Fruit fly (Drosophila melanogaster) whole organism, embryonic: ENCODE measurements around the gene loj.

Experiments
- Awh ChIP-seq: fragments of 200-800 bp; sonication (Bioruptor generic); IDR thresholded peaks from 2 replicates; pipeline ENCODE4, ENCODE4 v1.3.6; 2022; ENCODE audit warnings: missing biosample characterization, missing genetic modification characterization
- B-H1 ChIP-seq: fragments of 200-800 bp; sonication (Bioruptor generic); IDR thresholded peaks from 3 replicates; pipeline ENCODE4 v1.3.6; 2022; ENCODE audit warnings: missing biosample characterization, missing genetic modification characterization
- Bdp1 ChIP-seq: fragments of 200-800 bp; sonication (Bioruptor generic); optimal IDR thresholded peaks from 3 replicates; lab custom pipeline; 2016; ENCODE audit warnings: missing biosample characterization, missing genetic modification characterization
- Bteb2 ChIP-seq: fragments of 200-800 bp; sonication (Bioruptor generic); optimal IDR thresholded peaks from 2 replicates; lab custom pipeline; 2016; ENCODE audit warnings: missing biosample characterization, missing genetic modification characterization
- CG11093 ChIP-seq: fragments of 200-800 bp; sonication (Bioruptor generic); IDR thresholded peaks from 3 replicates; pipeline ENCODE4 v1.3.6; 2022; ENCODE audit warnings: missing biosample characterization, missing genetic modification characterization
- CG11723 ChIP-seq: fragments of 200-800 bp; sonication (Bioruptor generic); optimal IDR thresholded peaks from 2 replicates; lab custom pipeline; 2017; ENCODE audit warnings: missing biosample characterization, mild to moderate bottlenecking, missing genetic modification characterization
- CG13624 ChIP-seq: fragments of 200-800 bp; sonication (Bioruptor generic); optimal IDR thresholded peaks from 2 replicates; lab custom pipeline; 2016; ENCODE audit warnings: missing biosample characterization, missing genetic modification characterization
- CG14710 ChIP-seq: fragments of 200-800 bp; sonication (Bioruptor generic); optimal IDR thresholded peaks from 3 replicates; lab custom pipeline; 2019; ENCODE audit warnings: missing biosample characterization, mild to moderate bottlenecking, missing genetic modification characterization, moderate library complexity
- CG17829 ChIP-seq: fragments of 200-800 bp; optimal IDR thresholded peaks from 2 replicates; lab custom pipeline; 2019; ENCODE audit warnings: missing biosample characterization, mild to moderate bottlenecking, missing genetic modification characterization, moderate library complexity
- CG1792 ChIP-seq: fragments of 200-800 bp; sonication (Bioruptor generic); optimal IDR thresholded peaks from 2 replicates; lab custom pipeline; 2016; ENCODE audit warnings: missing biosample characterization, missing genetic modification characterization
- CG18764 ChIP-seq: fragments of 200-800 bp; sonication (Bioruptor generic); optimal IDR thresholded peaks from 3 replicates; lab custom pipeline; 2016; ENCODE audit warnings: missing biosample characterization, missing genetic modification characterization
- CG2199 ChIP-seq: fragments of 200-800 bp; sonication (Bioruptor generic); IDR thresholded peaks from 3 replicates; pipeline ENCODE4 v1.3.6; 2022; ENCODE audit warnings: missing biosample characterization, missing genetic modification characterization
- CG2202 ChIP-seq: fragments of 200-800 bp; sonication (Bioruptor generic); optimal IDR thresholded peaks from 2 replicates; lab custom pipeline; 2018; ENCODE audit warnings: missing biosample characterization, mild to moderate bottlenecking, missing genetic modification characterization
- CG32532 ChIP-seq: fragments of 200-800 bp; sonication (Bioruptor generic); IDR thresholded peaks from 2 replicates; pipeline ENCODE4 v1.3.6; 2022; ENCODE audit warnings: missing biosample characterization, missing genetic modification characterization
- CG34422 ChIP-seq: fragments of 200-800 bp; sonication (Bioruptor generic); IDR thresholded peaks from 3 replicates; pipeline ENCODE4 v1.3.6; 2022; ENCODE audit warnings: missing biosample characterization, missing genetic modification characterization
- CG8281 ChIP-seq: fragments of 200-800 bp; sonication (Bioruptor generic); optimal IDR thresholded peaks from 2 replicates; lab custom pipeline; 2018; ENCODE audit warnings: missing biosample characterization, mild to moderate bottlenecking, missing genetic modification characterization, moderate library complexity
- D ChIP-seq, 2 experiments: fragments of 200-800 bp in 1 of 2; fragments of >200 bp in 1 of 2; sonication (Bioruptor generic) in 1 of 2; optimal IDR thresholded peaks; 2 replicates in 1 of 2; 3 replicates in 1 of 2; lab custom pipeline; 2017; ENCODE audit warnings: mild to moderate bottlenecking in 1 of 2, missing biosample characterization in 1 of 2, missing genetic modification characterization in 1 of 2, missing genetic modification reagents in 1 of 2
- Dref ChIP-seq: fragments of 200-800 bp; sonication (Bioruptor generic); IDR thresholded peaks from 2 replicates; pipeline ENCODE4 v1.3.6; 2022; ENCODE audit warnings: missing biosample characterization, missing genetic modification characterization
- Gug ChIP-seq: fragments of 200-800 bp; sonication (Bioruptor generic); IDR thresholded peaks from 4 replicates; pipeline ENCODE4 v1.3.6; 2022; ENCODE audit warnings: missing biosample characterization, missing genetic modification characterization
- H2.0 ChIP-seq: fragments of 200-800 bp; sonication (Bioruptor generic); IDR thresholded peaks from 2 replicates; pipeline ENCODE4 v1.3.6; 2022; ENCODE audit warnings: missing biosample characterization, missing genetic modification characterization
- HLH3B ChIP-seq: fragments of 200-800 bp; sonication (Bioruptor generic); IDR thresholded peaks from 2 replicates; pipeline ENCODE4 v1.3.6; 2022; ENCODE audit warnings: missing biosample characterization, missing genetic modification characterization
- HLH4C ChIP-seq: fragments of 200-800 bp; sonication (Bioruptor generic); IDR thresholded peaks from 3 replicates; pipeline ENCODE4 v1.3.6; 2022; ENCODE audit warnings: missing biosample characterization, missing genetic modification characterization; ENCODE audit not compliant: partially characterized antibody
- Hr78 ChIP-seq, 2 experiments: fragments of 200-800 bp in 1 of 2; fragments of >200 bp in 1 of 2; sonication (Bioruptor generic) in 1 of 2; optimal IDR thresholded peaks; 2 replicates each; lab custom pipeline; 2017 to 2019; ENCODE audit warnings: missing biosample characterization in 2 of 2, missing genetic modification characterization in 2 of 2, mild to moderate bottlenecking in 1 of 2, moderate library complexity in 1 of 2
- Hsf ChIP-seq: fragments of 200-800 bp; sonication (Bioruptor generic); optimal IDR thresholded peaks from 3 replicates; lab custom pipeline; 2016; ENCODE audit warnings: missing biosample characterization, missing genetic modification characterization
- NC2α ChIP-seq: fragments of 200-800 bp; sonication (Bioruptor generic); optimal IDR thresholded peaks from 2 replicates; lab custom pipeline; 2016; ENCODE audit warnings: missing biosample characterization, missing genetic modification characterization
- NC2β ChIP-seq: fragments of 200-800 bp; sonication (Bioruptor generic); optimal IDR thresholded peaks from 2 replicates; lab custom pipeline; 2016; ENCODE audit warnings: missing biosample characterization, missing genetic modification characterization
- NfI ChIP-seq: fragments of 200-800 bp; sonication (Bioruptor generic); optimal IDR thresholded peaks from 3 replicates; lab custom pipeline; 2018; ENCODE audit warnings: missing biosample characterization, mild to moderate bottlenecking, missing genetic modification characterization, moderate library complexity
- Sry-β ChIP-seq: fragments of 200-800 bp; sonication (Bioruptor generic); optimal IDR thresholded peaks from 2 replicates; lab custom pipeline; 2018; ENCODE audit warnings: missing biosample characterization, mild to moderate bottlenecking, missing genetic modification characterization, moderate library complexity
- Sry-δ ChIP-seq: fragments of 200-800 bp; sonication (Bioruptor generic); optimal IDR thresholded peaks from 2 replicates; lab custom pipeline; 2016; ENCODE audit warnings: missing biosample characterization, missing genetic modification characterization
- ap ChIP-seq: fragments of 200-800 bp; sonication (Bioruptor generic); IDR thresholded peaks from 2 replicates; pipeline ENCODE4 v1.3.6; 2022; ENCODE audit warnings: missing biosample characterization, missing genetic modification characterization
- chinmo ChIP-seq: fragments of 200-800 bp; sonication (Bioruptor generic); IDR thresholded peaks from 4 replicates; pipeline ENCODE4 v1.3.6; 2022; ENCODE audit warnings: missing biosample characterization, missing genetic modification characterization; ENCODE audit not compliant: partially characterized antibody
- chn ChIP-seq: fragments of 200-800 bp; sonication (Bioruptor generic); optimal IDR thresholded peaks from 2 replicates; lab custom pipeline; 2016; ENCODE audit warnings: missing biosample characterization, missing genetic modification characterization
- dimm ChIP-seq: fragments of 200-800 bp; sonication (Bioruptor generic); IDR thresholded peaks from 2 replicates; pipeline ENCODE4 v1.3.6; 2022; ENCODE audit warnings: missing biosample characterization, missing genetic modification characterization
- ems ChIP-seq: fragments of 200-800 bp; sonication (Bioruptor generic); optimal IDR thresholded peaks from 3 replicates; lab custom pipeline; 2016; ENCODE audit warnings: missing biosample characterization, missing genetic modification characterization
- gfzf ChIP-seq: fragments of 200-800 bp; sonication (Bioruptor generic); optimal IDR thresholded peaks from 2 replicates; lab custom pipeline; 2016; ENCODE audit warnings: missing biosample characterization, mild to moderate bottlenecking, missing genetic modification characterization, moderate library complexity
- kah ChIP-seq: fragments of 200-800 bp; sonication (Bioruptor generic); optimal IDR thresholded peaks from 2 replicates; lab custom pipeline; 2018; ENCODE audit warnings: missing biosample characterization, mild to moderate bottlenecking, missing genetic modification characterization
- lov ChIP-seq, 2 experiments: fragments of 200-800 bp in 1 of 2; fragments of >200 bp in 1 of 2; sonication (Bioruptor generic) in 1 of 2; IDR thresholded peaks in 1 of 2; optimal IDR thresholded peaks in 1 of 2; 2 replicates in 1 of 2; 3 replicates in 1 of 2; pipeline versions ENCODE4 v1.3.6 to Lab custom; 2017 to 2022; ENCODE audit warnings: missing biosample characterization in 1 of 2, missing genetic modification characterization in 1 of 2
- peb ChIP-seq: fragments of 200-800 bp; sonication (Bioruptor generic); IDR thresholded peaks from 2 replicates; pipeline ENCODE4 v1.3.6; 2022; ENCODE audit warnings: missing biosample characterization, missing genetic modification characterization
- ro ChIP-seq: fragments of 200-800 bp; sonication (Bioruptor generic); IDR thresholded peaks from 2 replicates; pipeline ENCODE4 v1.3.6; 2022; ENCODE audit warnings: missing biosample characterization, missing genetic modification characterization
- sd ChIP-seq: fragments of 200-800 bp; sonication (Bioruptor generic); optimal IDR thresholded peaks from 3 replicates; lab custom pipeline; 2018; ENCODE audit warnings: missing biosample characterization, mild to moderate bottlenecking, missing genetic modification characterization, moderate library complexity
- sens-2 ChIP-seq: fragments of 200-800 bp; sonication (Bioruptor generic); IDR thresholded peaks from 2 replicates; pipeline ENCODE4 v1.3.6; 2022; ENCODE audit warnings: missing biosample characterization, missing genetic modification characterization
- slbo ChIP-seq: fragments of 200-800 bp; sonication (Bioruptor generic); IDR thresholded peaks from 2 replicates; pipeline ENCODE4 v1.3.6; 2022; ENCODE audit warnings: missing biosample characterization, missing genetic modification characterization
- stc ChIP-seq: fragments of 200-800 bp; sonication (Bioruptor generic); IDR thresholded peaks from 2 replicates; pipeline ENCODE4 v1.3.6; 2022; ENCODE audit warnings: missing biosample characterization, missing genetic modification characterization
- tll ChIP-seq, 2 experiments: fragments of 200-800 bp in 1 of 2; fragments of >200 bp in 1 of 2; sonication (Bioruptor generic) in 1 of 2; optimal IDR thresholded peaks; 2 replicates each; lab custom pipeline; 2017 to 2019; ENCODE audit warnings: missing biosample characterization in 2 of 2, missing genetic modification characterization in 2 of 2, mild to moderate bottlenecking in 1 of 2, moderate library complexity in 1 of 2
- ttk ChIP-seq: fragments of 200-800 bp; sonication (Bioruptor generic); IDR thresholded peaks from 2 replicates; pipeline ENCODE4 v2.1.2; 2022; ENCODE audit warnings: missing biosample characterization, missing genetic modification characterization
- vnd ChIP-seq: fragments of 200-800 bp; sonication (Bioruptor generic); IDR thresholded peaks from 3 replicates; pipeline ENCODE4 v1.3.6; 2022; ENCODE audit warnings: missing biosample characterization, missing genetic modification characterization; ENCODE audit not compliant: partially characterized antibody
- vvl ChIP-seq: fragments of 200-800 bp; sonication (Bioruptor generic); IDR thresholded peaks from 2 replicates; pipeline ENCODE4 v1.3.6; 2022; ENCODE audit warnings: missing biosample characterization, missing genetic modification characterization
- zf30C ChIP-seq: fragments of 200-800 bp; sonication (Bioruptor generic); optimal IDR thresholded peaks from 3 replicates; lab custom pipeline; 2018; ENCODE audit warnings: missing biosample characterization, mild to moderate bottlenecking, missing genetic modification characterization

The loj gene

dm6 chr3L:6071454-6072189, 23.2 kb upstream of the loj start, which contains the start of gene CG6602 (continued):
- TF ChIP-seq sd (tag; lab: Kevin White, UChicago): no peak
- peak; percentile 23 for TF ChIP-seq CG8281 (tag; lab: Kevin White, UChicago)
- TF ChIP-seq HLH4C (GFP tag; lab: Robert Waterston, UW): no peak
- peak; percentile 23 for TF ChIP-seq CG2202 (tag; lab: Kevin White, UChicago)
- TF ChIP-seq CG1792: peak; percentile 39
- TF ChIP-seq NfI (GFP tag; lab: Kevin White, UChicago): peak; percentile 90
- no peak for TF ChIP-seq Bdp1 (GFP tag; lab: Kevin White, UChicago)
- peak; percentile 71 for TF ChIP-seq CG18764
- TF ChIP-seq sens-2 (GFP tag; lab: Robert Waterston, UW): peak; percentile 67; the same call in 1 of the 2 replicates
- TF ChIP-seq CG11093 (GFP tag; lab: Robert Waterston, UW): no peak
- peak; percentile 39 for TF ChIP-seq CG17829 (tag; lab: Kevin White, UChicago)
- TF ChIP-seq ro (GFP tag; lab: Robert Waterston, UW): peak; percentile 23; the same call in 1 of the 2 replicates
- TF ChIP-seq HLH3B (GFP tag; lab: Robert Waterston, UW): peak; percentile 79
- TF ChIP-seq chinmo (GFP tag; lab: Robert Waterston, UW): no peak
- peak; percentile 57; the same call in 2 of the 3 replicates for TF ChIP-seq CG2199 (GFP tag; lab: Robert Waterston, UW)
- TF ChIP-seq ems (GFP tag; lab: Kevin White, UChicago): no peak
- no peak for TF ChIP-seq zf30C (GFP tag; lab: Kevin White, UChicago)
- TF ChIP-seq tll (GFP tag; optimal IDR thresholded peaks at IDR 0.05; lab: Kevin White, UChicago): no peak
- TF ChIP-seq Dref (GFP tag; lab: Robert Waterston, UW): no peak
- peak; percentile 46; the same call in 2 of the 4 replicates for TF ChIP-seq Gug (GFP tag; lab: Robert Waterston, UW)
- TF ChIP-seq ttk: peak; percentile 76
- TF ChIP-seq vnd (GFP tag; lab: Robert Waterston, UW): no peak
- no peak for TF ChIP-seq NC2α (GFP tag; lab: Kevin White, UChicago)
- TF ChIP-seq H2.0 (GFP tag; lab: Robert Waterston, UW): peak; percentile 60
- peak; percentile 30 for TF ChIP-seq Sry-δ (GFP tag; lab: Kevin White, UChicago)
- peak; percentile 81 for TF ChIP-seq CG34422 (GFP tag; lab: Robert Waterston, UW)
- TF ChIP-seq CG14710 (tag; lab: Kevin White, UChicago): peak; percentile 75
- peak; percentile 34; the same call in 1 of the 2 replicates for TF ChIP-seq Awh (GFP tag; lab: Robert Waterston, UW)
- TF ChIP-seq D (optimal IDR thresholded peaks at IDR 0.05; lab: Kevin White, UChicago): no peak
- TF ChIP-seq D (GFP tag; optimal IDR thresholded peaks at IDR 0.05; lab: Kevin White, UChicago): peak; percentile 67
- no peak; the same call in 1 of the 2 replicates for TF ChIP-seq peb
- TF ChIP-seq vvl (GFP tag; lab: Robert Waterston, UW): peak; percentile 92
- TF ChIP-seq stc (GFP tag; lab: Robert Waterston, UW): peak; percentile 72; the same call in 1 of the 2 replicates
- TF ChIP-seq kah (GFP tag; lab: Kevin White, UChicago): peak; percentile 26
- peak; percentile 83 for TF ChIP-seq slbo (GFP tag; lab: Robert Waterston, UW)
- peak; percentile 14 for TF ChIP-seq CG13624 (GFP tag; lab: Kevin White, UChicago)
- TF ChIP-seq B-H1: peak; percentile 65
- TF ChIP-seq ap (GFP tag; lab: Robert Waterston, UW): peak; percentile 43
- TF ChIP-seq Sry-β: peak; percentile 35
- TF ChIP-seq CG32532 (GFP tag; lab: Robert Waterston, UW): peak; percentile 87
- no peak for TF ChIP-seq gfzf (GFP tag; lab: Kevin White, UChicago)
- TF ChIP-seq Bteb2 (GFP tag; lab: Kevin White, UChicago): peak; percentile 5
- TF ChIP-seq dimm: no peak
- TF ChIP-seq CG11723 (GFP tag; lab: Kevin White, UChicago): peak; percentile 42
- TF ChIP-seq chn (GFP tag; lab: Kevin White, UChicago): peak; percentile 33
- no peak for TF ChIP-seq lov (optimal IDR thresholded peaks at IDR 0.05; lab: Kevin White, UChicago)
- peak; percentile 68 for TF ChIP-seq lov (GFP tag; IDR thresholded peaks at IDR 0.05; lab: Robert Waterston, UW)
- peak; percentile 60 for TF ChIP-seq Hsf (GFP tag; lab: Kevin White, UChicago)
- peak; percentile 53 for TF ChIP-seq NC2β
- no peak for TF ChIP-seq Hr78 (GFP tag; optimal IDR thresholded peaks at IDR 0.05; lab: Kevin White, UChicago)
